Worm (Caenorhabditis elegans): ENCODE results near the gene clec-10.

The clec-10 gene

DNA sequence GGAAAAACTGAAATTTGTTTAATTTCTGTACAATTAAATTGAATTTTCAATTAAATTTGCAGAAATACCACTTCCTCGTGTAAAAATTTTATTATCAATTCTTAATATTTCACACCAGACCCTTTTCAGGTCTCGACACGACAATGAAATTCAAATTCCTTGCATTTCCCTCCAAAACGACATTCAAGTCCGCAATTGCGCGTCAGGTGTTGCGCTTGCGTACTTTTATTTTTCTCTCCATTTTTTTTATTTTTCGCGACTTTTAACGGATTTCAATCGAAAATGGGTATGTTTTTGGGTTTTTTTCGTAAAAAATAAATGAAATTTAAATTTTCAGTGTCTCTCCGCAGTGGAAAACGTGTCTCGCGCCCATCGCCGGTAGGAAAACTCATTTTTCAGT lies 16.5 kb upstream of the clec-10 start, which contains the start of gene C03H5.3 (continued):
- TF ChIP-seq egl-13 (tag; optimal IDR thresholded peaks at IDR 0.05) (no peak), ets-5 (GFP tag; IDR thresholded peaks at IDR 0.05) (no peak), nhr-237 (tag; optimal IDR thresholded peaks at IDR 0.05) (no peak), vab-15 (tag; optimal IDR thresholded peaks at IDR 0.05) (no peak), skn-1 (tag; optimal IDR thresholded peaks at IDR 0.05) (peak; percentile 58), hpl-2 (GFP tag; optimal IDR thresholded peaks at IDR 0.05) (no peak), hlh-17 (GFP tag; optimal IDR thresholded peaks at IDR 0.05; ENCODE audit: borderline replicate concordance) (no peak), nhr-28 (tag; optimal IDR thresholded peaks at IDR 0.05) (no peak), ama-1 (optimal IDR thresholded peaks at IDR 0.05) (no peak), alr-1 (tag; optimal IDR thresholded peaks at IDR 0.05; ENCODE audit: borderline replicate concordance) (no peak), sptf-1 (tag; optimal IDR thresholded peaks at IDR 0.05) (no peak), zip-4 (GFP tag; optimal IDR thresholded peaks at IDR 0.05) (no peak), tlp-1 (tag; optimal IDR thresholded peaks at IDR 0.05) (no peak), snpc-4 (tag; optimal IDR thresholded peaks at IDR 0.05) (peak; percentile 34), snu-23 (GFP tag; optimal IDR thresholded peaks at IDR 0.05) (peak; percentile 70), sup-37 (GFP tag; optimal IDR thresholded peaks at IDR 0.05) (no peak), fkh-4 (tag; optimal IDR thresholded peaks at IDR 0.05; ENCODE audit: borderline replicate concordance) (no peak), nhr-12 (tag; optimal IDR thresholded peaks at IDR 0.05) (no peak), aha-1 (tag; optimal IDR thresholded peaks at IDR 0.05) (no peak), nhr-19 (GFP tag; conservative IDR thresholded peaks at IDR 0.05) (peak; percentile 31; the same call in 1 of the 2 replicates), unc-98 (GFP tag; IDR thresholded peaks at IDR 0.05) (no peak), lin-35 (GFP tag; optimal IDR thresholded peaks at IDR 0.05) (peak; percentile 92 to 96), egl-27 (tag; optimal IDR thresholded peaks at IDR 0.05) (no peak), lin-15B (tag; optimal IDR thresholded peaks at IDR 0.05) (peak; percentile 29), lsy-2 (tag; optimal IDR thresholded peaks at IDR 0.05) (peak; percentile 70 to 78), ztf-11 (tag; optimal IDR thresholded peaks at IDR 0.05) (no peak), lin-39 (tag; optimal IDR thresholded peaks at IDR 0.05) (no peak), efl-3 (GFP tag; optimal IDR thresholded peaks at IDR 0.05) (no peak), blmp-1 (tag; optimal IDR thresholded peaks at IDR 0.05) (peak; percentile 52), dpl-1 (GFP tag; optimal IDR thresholded peaks at IDR 0.05) (peak; percentile 93 to 96 (median 95)), xbp-1 (tag; optimal IDR thresholded peaks at IDR 0.05) (peak; percentile 62)

DNA sequence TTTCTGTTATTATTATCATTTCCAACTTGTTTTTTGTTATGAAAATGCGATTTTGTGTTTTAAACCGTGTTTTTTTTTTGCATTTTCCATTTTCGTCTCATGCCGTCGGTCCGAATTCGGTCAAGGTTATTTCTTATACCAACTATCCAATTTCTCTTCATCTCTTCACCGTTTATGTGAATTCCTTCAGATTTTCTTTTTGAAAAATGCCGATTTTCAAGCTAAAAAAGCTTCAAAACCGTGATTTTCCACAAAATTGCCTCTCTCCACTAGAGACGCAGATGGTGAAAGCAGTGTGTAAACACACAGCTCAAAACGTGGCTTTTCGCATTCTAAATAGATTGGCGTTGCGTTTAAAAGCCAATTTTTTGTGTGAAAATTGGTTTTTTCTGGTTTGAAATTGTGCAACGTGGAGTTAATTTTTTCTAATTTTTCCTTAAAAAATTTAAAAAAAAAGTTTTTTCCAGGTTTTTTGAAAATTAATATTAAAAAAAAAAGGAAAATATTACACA lies 14.6 kb upstream of the clec-10 start:
- no peak for TF ChIP-seq ceh-88 (GFP tag; IDR thresholded peaks at IDR 0.05)
- TF ChIP-seq sptf-1 (tag; optimal IDR thresholded peaks at IDR 0.05), result no peak
- no peak for TF ChIP-seq nhr-84 (tag; optimal IDR thresholded peaks at IDR 0.05)
- no peak for TF ChIP-seq fkh-10 (GFP tag; optimal IDR thresholded peaks at IDR 0.05)
- TF ChIP-seq lin-35 (GFP tag; optimal IDR thresholded peaks at IDR 0.05), result no peak
- no peak for TF ChIP-seq jun-1 (tag; optimal IDR thresholded peaks at IDR 0.05)
- peak; percentile 22 for TF ChIP-seq blmp-1 (tag; optimal IDR thresholded peaks at IDR 0.05)
- no peak for TF ChIP-seq ceh-90 (tag; optimal IDR thresholded peaks at IDR 0.05)
- TF ChIP-seq swsn-7 (tag; optimal IDR thresholded peaks at IDR 0.05), result no peak
- TF ChIP-seq hpl-2 (GFP tag; optimal IDR thresholded peaks at IDR 0.05), result no peak
- no peak for TF ChIP-seq zip-4 (GFP tag; optimal IDR thresholded peaks at IDR 0.05)
- no peak for TF ChIP-seq aha-1 (tag; optimal IDR thresholded peaks at IDR 0.05)
- TF ChIP-seq nhr-90 (tag; optimal IDR thresholded peaks at IDR 0.05; ENCODE audit: poor library complexity), result no peak
- TF ChIP-seq sox-4 (tag; optimal IDR thresholded peaks at IDR 0.05), result no peak
- no peak for TF ChIP-seq efl-3 (GFP tag; optimal IDR thresholded peaks at IDR 0.05)
- no peak for TF ChIP-seq unc-30 (tag; optimal IDR thresholded peaks at IDR 0.05)
- no peak for TF ChIP-seq elt-3 (tag; optimal IDR thresholded peaks at IDR 0.05)
- TF ChIP-seq tlp-1 (tag; optimal IDR thresholded peaks at IDR 0.05), result no peak
- TF ChIP-seq egl-13 (tag; optimal IDR thresholded peaks at IDR 0.05), result no peak
- no peak for TF ChIP-seq unc-62 (GFP tag; optimal IDR thresholded peaks at IDR 0.05)
- peak in 1 of 3 experiments; percentile 15 for TF ChIP-seq dpl-1 (GFP tag; optimal IDR thresholded peaks at IDR 0.05)
- no peak for TF ChIP-seq fkh-8 (tag; optimal IDR thresholded peaks at IDR 0.05)
- TF ChIP-seq pqm-1 (tag; optimal IDR thresholded peaks at IDR 0.05), result no peak
- TF ChIP-seq ces-1 (GFP tag; optimal IDR thresholded peaks at IDR 0.05), result no peak
- no peak for TF ChIP-seq grh-1 (GFP tag; IDR thresholded peaks at IDR 0.05)
- no peak for TF ChIP-seq nhr-12 (tag; optimal IDR thresholded peaks at IDR 0.05)
- peak; percentile 17 to 28 for TF ChIP-seq efl-1 (optimal IDR thresholded peaks at IDR 0.05)
- peak in 1 of 2 experiments; percentile 92 for TF ChIP-seq efl-1 (GFP tag; optimal IDR thresholded peaks at IDR 0.05 in 1 of 2)
- peak; percentile 1 for TF ChIP-seq F16B12.6 (tag; optimal IDR thresholded peaks at IDR 0.05)
- TF ChIP-seq C16A3.4 (tag; optimal IDR thresholded peaks at IDR 0.05), result no peak
- TF ChIP-seq elt-2 (tag; optimal IDR thresholded peaks at IDR 0.05), result no peak
- TF ChIP-seq lin-39 (tag; optimal IDR thresholded peaks at IDR 0.05), result no peak
- TF ChIP-seq C04F5.9 (tag; optimal IDR thresholded peaks at IDR 0.05), result no peak
